ENCODE assay signal across 1 fruit fly cellular context in genomic region chr3R:9770127-9770526, dm6.
TF ChIP-seq lines count a peak whose summit lies in the region.

No protein-coding gene starts in this region.

TF ChIP-seq in whole organism, embryonic, 481 proteins besides CTCF, POLR2A, EP300 and RAD21 (continued from another document):
- no peak for TF ChIP-seq pros (GFP tag; optimal IDR thresholded peaks at IDR 0.05; lab: Kevin White, UChicago)
- no peak for TF ChIP-seq CG11247 (GFP tag; IDR thresholded peaks at IDR 0.05; lab: Robert Waterston, UW)
- no peak for TF ChIP-seq en (GFP tag; optimal IDR thresholded peaks at IDR 0.05; lab: Kevin White, UChicago)
- no peak for TF ChIP-seq CG14050 (GFP tag; IDR thresholded peaks at IDR 0.05; lab: Robert Waterston, UW)
- TF ChIP-seq NK7.1 (GFP tag; optimal IDR thresholded peaks at IDR 0.05; lab: Kevin White, UChicago) = no peak
- TF ChIP-seq CG1603 (tag; optimal IDR thresholded peaks at IDR 0.05; lab: Kevin White, UChicago) = no peak
- no peak for TF ChIP-seq YL-1 (GFP tag; optimal IDR thresholded peaks at IDR 0.05; lab: Kevin White, UChicago)
- TF ChIP-seq hkb (optimal IDR thresholded peaks at IDR 0.05; lab: Kevin White, UChicago) = no peak
- TF ChIP-seq hkb (GFP tag; IDR thresholded peaks at IDR 0.05; lab: Robert Waterston, UW) = no peak
- TF ChIP-seq bcd (GFP tag; optimal IDR thresholded peaks at IDR 0.05; lab: Kevin White, UChicago) = no peak
- no peak for TF ChIP-seq CG9727 (GFP tag; optimal IDR thresholded peaks at IDR 0.05; lab: Kevin White, UChicago)
- no peak for TF ChIP-seq crol (GFP tag; IDR thresholded peaks at IDR 0.05; lab: Robert Waterston, UW)
- no peak for TF ChIP-seq zen (tag; optimal IDR thresholded peaks at IDR 0.05; lab: Kevin White, UChicago)
- no peak for TF ChIP-seq CG32767 (GFP tag; IDR thresholded peaks at IDR 0.05; lab: Robert Waterston, UW)
- no peak for TF ChIP-seq prd (optimal IDR thresholded peaks at IDR 0.05; lab: Kevin White, UChicago)
- TF ChIP-seq prd (GFP tag; IDR thresholded peaks at IDR 0.05; lab: Robert Waterston, UW) = no peak
- no peak for TF ChIP-seq CG9437 (GFP tag; optimal IDR thresholded peaks at IDR 0.05; lab: Kevin White, UChicago)
- TF ChIP-seq ftz-f1 (GFP tag; optimal IDR thresholded peaks at IDR 0.05; lab: Kevin White, UChicago) = peak; percentile 37
- TF ChIP-seq CG17186 (GFP tag; optimal IDR thresholded peaks at IDR 0.05; lab: Kevin White, UChicago) = no peak
- no peak for TF ChIP-seq CG31388 (GFP tag; optimal IDR thresholded peaks at IDR 0.05; lab: Kevin White, UChicago)
- TF ChIP-seq nau (GFP tag; optimal IDR thresholded peaks at IDR 0.05; lab: Kevin White, UChicago) = peak; percentile 30
- TF ChIP-seq CG10274 (GFP tag; optimal IDR thresholded peaks at IDR 0.05; lab: Kevin White, UChicago) = no peak
- TF ChIP-seq dm (GFP tag; optimal IDR thresholded peaks at IDR 0.05; lab: Kevin White, UChicago) = no peak
- TF ChIP-seq Ets97D (GFP tag; optimal IDR thresholded peaks at IDR 0.05; lab: Kevin White, UChicago) = no peak
- TF ChIP-seq tgo (GFP tag; IDR thresholded peaks at IDR 0.05; lab: Robert Waterston, UW) = no peak
- TF ChIP-seq CG34376 (GFP tag; optimal IDR thresholded peaks at IDR 0.05; lab: Kevin White, UChicago) = no peak
- TF ChIP-seq CG15269 (tag; optimal IDR thresholded peaks at IDR 0.05; lab: Kevin White, UChicago) = no peak
- TF ChIP-seq tup (GFP tag; optimal IDR thresholded peaks at IDR 0.05; lab: Kevin White, UChicago) = no peak
- peak in 1 of 2 experiments; percentile 97 for TF ChIP-seq Pdp1 (GFP tag; optimal IDR thresholded peaks at IDR 0.05; lab: Kevin White, UChicago)
- no peak for TF ChIP-seq phol (tag; optimal IDR thresholded peaks at IDR 0.05; lab: Kevin White, UChicago)
- TF ChIP-seq CG8944 (GFP tag; optimal IDR thresholded peaks at IDR 0.05; lab: Kevin White, UChicago) = no peak
- no peak for TF ChIP-seq D (optimal IDR thresholded peaks at IDR 0.05; lab: Kevin White, UChicago)
- no peak for TF ChIP-seq D (GFP tag; optimal IDR thresholded peaks at IDR 0.05; lab: Kevin White, UChicago)
- no peak for TF ChIP-seq CG4617 (GFP tag; optimal IDR thresholded peaks at IDR 0.05; lab: Kevin White, UChicago; ENCODE audit: borderline replicate concordance)
- no peak for TF ChIP-seq CG2199 (GFP tag; IDR thresholded peaks at IDR 0.05; lab: Robert Waterston, UW)
- TF ChIP-seq hbn (GFP tag; IDR thresholded peaks at IDR 0.05; lab: Robert Waterston, UW; ENCODE audit: partially characterized antibody) = no peak
- no peak for TF ChIP-seq CG33213 (GFP tag; optimal IDR thresholded peaks at IDR 0.05; lab: Kevin White, UChicago)
- TF ChIP-seq Rfx (GFP tag; IDR thresholded peaks at IDR 0.05; lab: Robert Waterston, UW) = peak; percentile 27; the same call in 1 of the 2 replicates
- TF ChIP-seq lab (GFP tag; optimal IDR thresholded peaks at IDR 0.05; lab: Kevin White, UChicago) = peak; percentile 7
- no peak for TF ChIP-seq CG15011 (GFP tag; optimal IDR thresholded peaks at IDR 0.05; lab: Kevin White, UChicago)
- TF ChIP-seq CG2889 (GFP tag; IDR thresholded peaks at IDR 0.05; lab: Robert Waterston, UW) = no peak
- no peak for TF ChIP-seq CG2202 (tag; optimal IDR thresholded peaks at IDR 0.05; lab: Kevin White, UChicago)
- no peak for TF ChIP-seq HmgZ (tag; optimal IDR thresholded peaks at IDR 0.05; lab: Kevin White, UChicago)
- no peak for TF ChIP-seq Ravus (GFP tag; IDR thresholded peaks at IDR 0.05; lab: Robert Waterston, UW)
- TF ChIP-seq CG42726 (GFP tag; IDR thresholded peaks at IDR 0.05; lab: Robert Waterston, UW; ENCODE audit: partially characterized antibody) = no peak
- no peak for TF ChIP-seq HHEX (GFP tag; optimal IDR thresholded peaks at IDR 0.05; lab: Kevin White, UChicago)
- TF ChIP-seq chn (GFP tag; optimal IDR thresholded peaks at IDR 0.05; lab: Kevin White, UChicago) = no peak
- no peak for TF ChIP-seq Xbp1 (GFP tag; optimal IDR thresholded peaks at IDR 0.05; lab: Kevin White, UChicago)
- no peak for TF ChIP-seq exex (tag; optimal IDR thresholded peaks at IDR 0.05; lab: Kevin White, UChicago)
- no peak for TF ChIP-seq sug (tag; optimal IDR thresholded peaks at IDR 0.05; lab: Kevin White, UChicago)
- TF ChIP-seq cato (GFP tag; optimal IDR thresholded peaks at IDR 0.05; lab: Kevin White, UChicago; ENCODE audit: borderline replicate concordance) = no peak
- TF ChIP-seq eve (GFP tag; optimal IDR thresholded peaks at IDR 0.05; lab: Kevin White, UChicago) = no peak
- TF ChIP-seq Tbp (GFP tag; optimal IDR thresholded peaks at IDR 0.05; lab: Kevin White, UChicago) = no peak
- no peak for TF ChIP-seq Camta (GFP tag; optimal IDR thresholded peaks at IDR 0.05; lab: Kevin White, UChicago)
- TF ChIP-seq corto (GFP tag; optimal IDR thresholded peaks at IDR 0.05; lab: Kevin White, UChicago) = no peak
- TF ChIP-seq CG34224 (GFP tag; IDR thresholded peaks at IDR 0.05; lab: Robert Waterston, UW; ENCODE audit: partially characterized antibody) = 0 out of 3 replicates have a peak, but pooled peaks have one; percentile 26
- TF ChIP-seq Ssrp (tag; optimal IDR thresholded peaks at IDR 0.05; lab: Kevin White, UChicago) = no peak
- TF ChIP-seq CG12769 (tag; optimal IDR thresholded peaks at IDR 0.05; lab: Kevin White, UChicago) = peak; percentile 80
- no peak for TF ChIP-seq B-H1 (GFP tag; IDR thresholded peaks at IDR 0.05; lab: Robert Waterston, UW)
- no peak for TF ChIP-seq CG30020 (tag; optimal IDR thresholded peaks at IDR 0.05; lab: Kevin White, UChicago)
- TF ChIP-seq CG1792 (GFP tag; optimal IDR thresholded peaks at IDR 0.05; lab: Kevin White, UChicago) = no peak
- no peak for TF ChIP-seq CG1602 (GFP tag; optimal IDR thresholded peaks at IDR 0.05; lab: Kevin White, UChicago)
- TF ChIP-seq sd (tag; optimal IDR thresholded peaks at IDR 0.05; lab: Kevin White, UChicago) = peak; percentile 98
- no peak for TF ChIP-seq D19B (GFP tag; optimal IDR thresholded peaks at IDR 0.05; lab: Kevin White, UChicago)
- no peak for TF ChIP-seq NFAT (GFP tag; IDR thresholded peaks at IDR 0.05; lab: Robert Waterston, UW)
- TF ChIP-seq vfl (GFP tag; optimal IDR thresholded peaks at IDR 0.05; lab: Kevin White, UChicago) = no peak
- no peak for TF ChIP-seq Rx (GFP tag; IDR thresholded peaks at IDR 0.05; lab: Robert Waterston, UW)
- no peak for TF ChIP-seq CG6175 (GFP tag; IDR thresholded peaks at IDR 0.05; lab: Robert Waterston, UW)
- no peak for TF ChIP-seq slp2 (GFP tag; optimal IDR thresholded peaks at IDR 0.05; lab: Kevin White, UChicago)
- no peak for TF ChIP-seq Lhr (GFP tag; optimal IDR thresholded peaks at IDR 0.05; lab: Kevin White, UChicago)
- TF ChIP-seq ewg (GFP tag; optimal IDR thresholded peaks at IDR 0.05; lab: Kevin White, UChicago) = no peak
- TF ChIP-seq CG15479 (GFP tag; optimal IDR thresholded peaks at IDR 0.05; lab: Kevin White, UChicago) = no peak
- TF ChIP-seq jigr1 (GFP tag; IDR thresholded peaks at IDR 0.05; lab: Robert Waterston, UW) = no peak
- TF ChIP-seq CG15601 (tag; optimal IDR thresholded peaks at IDR 0.05; lab: Kevin White, UChicago) = no peak
- TF ChIP-seq CG7786 (GFP tag; optimal IDR thresholded peaks at IDR 0.05; lab: Kevin White, UChicago) = no peak
- TF ChIP-seq pum (GFP tag; optimal IDR thresholded peaks at IDR 0.05; lab: Kevin White, UChicago) = no peak
- TF ChIP-seq CG12155 (GFP tag; optimal IDR thresholded peaks at IDR 0.05; lab: Kevin White, UChicago) = no peak
- TF ChIP-seq Elba2 (GFP tag; optimal IDR thresholded peaks at IDR 0.05; lab: Kevin White, UChicago) = no peak
- no peak for TF ChIP-seq CG31224 (GFP tag; IDR thresholded peaks at IDR 0.05; lab: Robert Waterston, UW)
- TF ChIP-seq unpg (GFP tag; optimal IDR thresholded peaks at IDR 0.05; lab: Kevin White, UChicago) = no peak
- peak; percentile 72 for TF ChIP-seq CG10543 (GFP tag; optimal IDR thresholded peaks at IDR 0.05; lab: Kevin White, UChicago)
- no peak for TF ChIP-seq Sry-δ (GFP tag; optimal IDR thresholded peaks at IDR 0.05; lab: Kevin White, UChicago)
- TF ChIP-seq PHDP (tag; optimal IDR thresholded peaks at IDR 0.05; lab: Kevin White, UChicago) = no peak
- TF ChIP-seq Awh (GFP tag; IDR thresholded peaks at IDR 0.05; lab: Robert Waterston, UW) = no peak
- TF ChIP-seq jumu (GFP tag; optimal IDR thresholded peaks at IDR 0.05; lab: Kevin White, UChicago) = no peak
- no peak for TF ChIP-seq gem (tag; optimal IDR thresholded peaks at IDR 0.05; lab: Kevin White, UChicago)
- TF ChIP-seq knrl (GFP tag; IDR thresholded peaks at IDR 0.05; lab: Robert Waterston, UW; ENCODE audit: partially characterized antibody) = no peak
- TF ChIP-seq cas (GFP tag; IDR thresholded peaks at IDR 0.05; lab: Robert Waterston, UW) = no peak
- TF ChIP-seq ssp (GFP tag; IDR thresholded peaks at IDR 0.05; lab: Robert Waterston, UW) = no peak
- TF ChIP-seq CG2129 (GFP tag; IDR thresholded peaks at IDR 0.05; lab: Robert Waterston, UW; ENCODE audit: partially characterized antibody) = no peak
- TF ChIP-seq CG8765 (GFP tag; IDR thresholded peaks at IDR 0.05; lab: Robert Waterston, UW) = no peak
- no peak for TF ChIP-seq CG8359 (GFP tag; optimal IDR thresholded peaks at IDR 0.05; lab: Kevin White, UChicago; ENCODE audit: borderline replicate concordance)
- no peak for TF ChIP-seq C15 (GFP tag; IDR thresholded peaks at IDR 0.05; lab: Robert Waterston, UW)
- no peak for TF ChIP-seq al (GFP tag; IDR thresholded peaks at IDR 0.05; lab: Robert Waterston, UW)
- TF ChIP-seq CG4707 (GFP tag; optimal IDR thresholded peaks at IDR 0.05; lab: Kevin White, UChicago) = no peak
- no peak for TF ChIP-seq pb (GFP tag; optimal IDR thresholded peaks at IDR 0.05; lab: Kevin White, UChicago)
- TF ChIP-seq ranshi (GFP tag; IDR thresholded peaks at IDR 0.05; lab: Robert Waterston, UW) = no peak
- no peak for TF ChIP-seq CG7556 (GFP tag; optimal IDR thresholded peaks at IDR 0.05; lab: Kevin White, UChicago)
- no peak for TF ChIP-seq CG6854 (GFP tag; optimal IDR thresholded peaks at IDR 0.05; lab: Kevin White, UChicago)
- TF ChIP-seq CG11695 (GFP tag; IDR thresholded peaks at IDR 0.05; lab: Robert Waterston, UW) = no peak
- TF ChIP-seq nerfin-2 (GFP tag; IDR thresholded peaks at IDR 0.05; lab: Robert Waterston, UW; ENCODE audit: partially characterized antibody) = no peak
- no peak for TF ChIP-seq CG6254 (GFP tag; optimal IDR thresholded peaks at IDR 0.05; lab: Kevin White, UChicago)
- TF ChIP-seq rib (GFP tag; IDR thresholded peaks at IDR 0.05; lab: Robert Waterston, UW) = 0 out of 2 replicates have a peak, but pooled peaks have one; percentile 33
- no peak for TF ChIP-seq CrebB (tag; optimal IDR thresholded peaks at IDR 0.05; lab: Kevin White, UChicago)
- no peak for TF ChIP-seq Hr51 (GFP tag; optimal IDR thresholded peaks at IDR 0.05; lab: Kevin White, UChicago)
